Worm (Caenorhabditis elegans) whole organism, mixed stage, embryonic: Measurements from ENCODE around the gene nhr-11.

Experiments used
- M03D4.4 ChIP-seq: sonication (generic microtip); optimal IDR thresholded peaks from 2 replicates; lab custom pipeline; 2017; ENCODE audit warnings: mild to moderate bottlenecking, missing genetic modification characterization, missing compliant biosample characterization
- blmp-1 ChIP-seq: fragments of 150-350 bp; optimal IDR thresholded peaks from 2 replicates; lab custom pipeline; 2014; ENCODE audit warnings: missing biosample characterization, missing genetic modification characterization
- ceh-39 ChIP-seq: fragments of 150-350 bp; optimal IDR thresholded peaks from 2 replicates; lab custom pipeline; 2014; ENCODE audit warnings: missing biosample characterization, missing genetic modification characterization
- ceh-43 ChIP-seq: fragments of 200-800 bp; sonication (Bioruptor generic); optimal IDR thresholded peaks from 2 replicates; lab custom pipeline; 2018; ENCODE audit warnings: mild to moderate bottlenecking, missing genetic modification characterization, moderate library complexity, missing compliant biosample characterization
- ceh-83 ChIP-seq: fragments of 200-800 bp; sonication (Bioruptor generic); optimal IDR thresholded peaks from 2 replicates; lab custom pipeline; 2018; ENCODE audit warnings: mild to moderate bottlenecking, missing genetic modification characterization, missing compliant biosample characterization
- ces-1 ChIP-seq: fragments of 150-350 bp; optimal IDR thresholded peaks from 2 replicates; lab custom pipeline; 2014; ENCODE audit warnings: missing biosample characterization, missing genetic modification reagents, missing genetic modification characterization
- cnd-1 ChIP-seq: fragments of 200-800 bp; sonication (Bioruptor generic); optimal IDR thresholded peaks from 2 replicates; lab custom pipeline; 2018; ENCODE audit warnings: mild to moderate bottlenecking, missing genetic modification characterization, missing compliant biosample characterization
- drap-1 ChIP-seq: fragments of 200-800 bp; sonication (Bioruptor generic); optimal IDR thresholded peaks from 3 replicates; lab custom pipeline; 2018; ENCODE audit warnings: mild to moderate bottlenecking, missing genetic modification characterization, missing compliant biosample characterization
- elt-1 ChIP-seq: sonication (generic microtip); optimal IDR thresholded peaks from 2 replicates; lab custom pipeline; 2017; ENCODE audit warnings: missing genetic modification characterization, mild to moderate bottlenecking, missing compliant biosample characterization, antibody characterized with exemption, moderate library complexity, borderline replicate concordance; ENCODE audit not compliant: insufficient read depth
- elt-3 ChIP-seq: fragments of 150-350 bp; optimal IDR thresholded peaks from 2 replicates; lab custom pipeline; 2014; ENCODE audit warnings: missing biosample characterization, missing genetic modification characterization
- flh-1 ChIP-seq: fragments of 200-800 bp; sonication (Bioruptor generic); optimal IDR thresholded peaks from 2 replicates; lab custom pipeline; 2018; ENCODE audit warnings: mild to moderate bottlenecking, missing genetic modification characterization, moderate library complexity, missing compliant biosample characterization
- ham-2 ChIP-seq: fragments of 200-800 bp; sonication (Bioruptor generic); optimal IDR thresholded peaks from 2 replicates; lab custom pipeline; 2018; ENCODE audit warnings: mild to moderate bottlenecking, missing genetic modification characterization, missing compliant biosample characterization
- hlh-1 ChIP-seq: fragments of 150-350 bp; optimal IDR thresholded peaks from 2 replicates; lab custom pipeline; 2014; ENCODE audit warnings: missing biosample characterization, missing genetic modification reagents, missing genetic modification characterization
- lin-13 ChIP-seq: fragments of 150-350 bp; optimal IDR thresholded peaks from 2 replicates; lab custom pipeline; 2014; ENCODE audit warnings: missing biosample characterization, missing genetic modification characterization
- lin-32 ChIP-seq: fragments of 200-800 bp; sonication (Bioruptor generic); optimal IDR thresholded peaks from 2 replicates; lab custom pipeline; 2018; ENCODE audit warnings: mild to moderate bottlenecking, missing genetic modification characterization, missing compliant biosample characterization
- lsy-2 ChIP-seq: fragments of 150-350 bp; optimal IDR thresholded peaks from 2 replicates; lab custom pipeline; 2014; ENCODE audit warnings: missing biosample characterization, missing genetic modification characterization
- mab-5 ChIP-seq: fragments of 150-350 bp; optimal IDR thresholded peaks from 2 replicates; lab custom pipeline; 2014; ENCODE audit warnings: missing biosample characterization, missing genetic modification characterization
- mep-1 ChIP-seq: fragments of 150-350 bp; optimal IDR thresholded peaks from 2 replicates; lab custom pipeline; 2017; ENCODE audit warnings: missing biosample characterization, missing genetic modification reagents, missing genetic modification characterization, inconsistent platforms
- mls-2 ChIP-seq: sonication (generic microtip); optimal IDR thresholded peaks from 2 replicates; lab custom pipeline; 2016; ENCODE audit warnings: mild to moderate bottlenecking, missing genetic modification characterization, moderate library complexity, missing compliant biosample characterization
- nhr-12 ChIP-seq: fragments of 150-350 bp; optimal IDR thresholded peaks from 2 replicates; lab custom pipeline; 2014; ENCODE audit warnings: missing biosample characterization, missing genetic modification characterization
- nhr-2 ChIP-seq: fragments of 150-350 bp; optimal IDR thresholded peaks from 2 replicates; lab custom pipeline; 2014; ENCODE audit warnings: missing biosample characterization, missing genetic modification characterization
- nhr-237 ChIP-seq: fragments of 150-350 bp; optimal IDR thresholded peaks from 2 replicates; lab custom pipeline; 2014; ENCODE audit warnings: missing biosample characterization, missing genetic modification characterization
- nhr-28 ChIP-seq: fragments of 150-350 bp; optimal IDR thresholded peaks from 2 replicates; lab custom pipeline; 2014; ENCODE audit warnings: missing biosample characterization, missing genetic modification characterization
- nhr-76 ChIP-seq: sonication (generic microtip); optimal IDR thresholded peaks from 2 replicates; lab custom pipeline; 2017; ENCODE audit warnings: missing biosample characterization, missing genetic modification characterization
- pha-4 ChIP-seq: fragments of 150-350 bp; optimal IDR thresholded peaks from 2 replicates; lab custom pipeline; 2018; ENCODE audit warnings: missing biosample characterization, missing genetic modification reagents, missing genetic modification characterization
- sem-2 ChIP-seq: fragments of 200-800 bp; sonication (Bioruptor generic); optimal IDR thresholded peaks from 2 replicates; lab custom pipeline; 2018; ENCODE audit warnings: mild to moderate bottlenecking, missing genetic modification characterization, missing compliant biosample characterization
- snpc-4 ChIP-seq: fragments of 150-350 bp; optimal IDR thresholded peaks from 2 replicates; lab custom pipeline; 2014; ENCODE audit warnings: missing biosample characterization, missing genetic modification characterization
- sptf-1 ChIP-seq: sonication (generic microtip); optimal IDR thresholded peaks from 2 replicates; lab custom pipeline; 2017; ENCODE audit warnings: mild to moderate bottlenecking, missing genetic modification characterization, moderate library complexity, missing compliant biosample characterization
- tbx-8 ChIP-seq: fragments of 200-800 bp; sonication (Bioruptor generic); optimal IDR thresholded peaks from 2 replicates; lab custom pipeline; 2018; ENCODE audit warnings: mild to moderate bottlenecking, missing genetic modification characterization, moderate library complexity, missing compliant biosample characterization
- unc-120 ChIP-seq: sonication (generic microtip); optimal IDR thresholded peaks from 2 replicates; lab custom pipeline; 2017; ENCODE audit warnings: missing genetic modification characterization, missing compliant biosample characterization; ENCODE audit not compliant: poor library complexity, severe bottlenecking
- unc-39 ChIP-seq: fragments of 150-350 bp; optimal IDR thresholded peaks from 2 replicates; lab custom pipeline; 2014; ENCODE audit warnings: missing biosample characterization, missing genetic modification characterization
- unc-62 ChIP-seq: fragments of 150-350 bp; optimal IDR thresholded peaks from 2 replicates; lab custom pipeline; 2014; ENCODE audit warnings: missing biosample characterization, missing genetic modification reagents, missing genetic modification characterization
- zip-8 ChIP-seq: fragments of 150-350 bp; optimal IDR thresholded peaks from 2 replicates; lab custom pipeline; 2014; ENCODE audit warnings: missing biosample characterization, missing genetic modification characterization
- ztf-11 ChIP-seq: fragments of 150-350 bp; optimal IDR thresholded peaks from 2 replicates; lab custom pipeline; 2014; ENCODE audit warnings: missing biosample characterization, missing genetic modification characterization

nhr-11 gene

DNA sequence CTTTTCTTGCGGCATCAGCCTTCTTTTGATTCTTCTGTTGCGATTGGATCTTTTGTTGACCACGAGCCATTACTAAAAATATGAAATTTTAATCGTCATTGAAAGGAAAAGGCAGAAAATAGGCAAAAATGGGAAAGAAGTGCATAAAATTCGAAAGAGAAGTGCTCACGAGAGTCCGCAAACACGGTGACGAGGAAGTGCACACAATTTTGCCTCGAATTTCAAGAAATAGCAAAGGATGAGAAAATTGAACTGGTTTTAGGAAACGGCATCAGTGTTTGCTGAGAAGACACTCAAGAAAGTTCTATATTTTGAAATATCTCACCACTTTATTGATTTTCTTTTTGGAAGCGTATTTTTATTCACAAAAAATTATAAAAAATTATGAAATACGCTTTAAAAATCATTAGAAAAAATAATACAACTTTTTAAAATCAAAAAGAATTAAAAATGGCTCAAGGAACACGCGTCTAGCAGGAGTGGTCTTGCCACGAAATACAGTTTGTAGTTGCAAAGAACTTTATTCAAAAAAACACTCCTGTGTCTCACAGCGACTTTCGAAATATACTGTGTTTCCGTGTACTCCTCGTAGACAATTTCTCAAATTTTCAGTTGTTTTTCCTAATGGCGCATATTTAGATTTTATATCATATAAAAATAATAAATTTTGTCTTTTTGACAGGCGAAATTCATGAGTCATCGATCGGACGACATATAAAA is 26.5 kb downstream of the nhr-11 start, which contains the start of the genes znf-706 and cpna-3:
TSS of gene znf-706 (minus strand) at position 72 of the 720 bp plus-strand sequence.
TSS of gene cpna-3 (plus strand) at position 683 of the 720 bp plus-strand sequence.
- no peak for TF ChIP-seq cnd-1 (tag; lab: Kevin White, UChicago)
- TF ChIP-seq drap-1 = no peak
- no peak for TF ChIP-seq unc-39
- peak; percentile 7 for TF ChIP-seq ces-1
- TF ChIP-seq lin-32 = no peak
- no peak for TF ChIP-seq elt-1
- TF ChIP-seq snpc-4 (tag; lab: Kevin White, UChicago) = no peak
- no peak for TF ChIP-seq sptf-1
- TF ChIP-seq ceh-43 = no peak
- TF ChIP-seq blmp-1 (tag; lab: Kevin White, UChicago) = no peak
- TF ChIP-seq zip-8 (tag; lab: Kevin White, UChicago) = no peak
- no peak for TF ChIP-seq nhr-2 (tag; lab: Kevin White, UChicago)
- no peak for TF ChIP-seq nhr-12 (tag; lab: Kevin White, UChicago)
- TF ChIP-seq ceh-83 = no peak
- TF ChIP-seq mls-2 (tag; lab: Kevin White, UChicago) = no peak
- no peak for TF ChIP-seq nhr-76 (tag; lab: Kevin White, UChicago)
- peak; percentile 3 for TF ChIP-seq hlh-1 (tag; lab: Kevin White, UChicago)
- TF ChIP-seq elt-3 = no peak
- no peak for TF ChIP-seq sem-2 (GFP tag; lab: Kevin White, UChicago)
- TF ChIP-seq unc-120 = peak; percentile 4
- TF ChIP-seq ham-2 = no peak
- TF ChIP-seq tbx-8 (GFP tag; lab: Kevin White, UChicago) = no peak
- TF ChIP-seq unc-62 (GFP tag; lab: Kevin White, UChicago) = no peak
- no peak for TF ChIP-seq pha-4 (tag; lab: Kevin White, UChicago)

DNA sequence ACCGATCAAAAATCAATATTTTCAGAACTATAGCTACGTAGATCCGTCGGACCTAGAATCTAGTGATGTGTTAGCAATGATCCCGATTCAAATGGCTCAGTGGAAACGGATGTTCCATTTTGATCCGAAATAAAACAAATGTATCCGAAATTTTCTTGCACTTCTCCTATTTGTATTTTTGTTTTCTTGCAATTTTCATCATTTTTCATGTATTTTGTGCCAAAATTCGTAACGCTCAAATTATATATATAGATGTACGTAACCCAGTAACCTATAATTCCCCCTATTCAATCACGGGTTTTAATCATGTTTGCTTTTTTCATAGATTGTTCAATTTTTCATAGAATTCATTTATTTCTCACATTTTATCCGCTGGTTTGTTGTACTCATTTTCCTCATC is 29.1 kb downstream of the nhr-11 start, which contains the start of gene gldi-10:
TSS of gene gldi-10 (plus strand) at position 301 of the 400 bp plus-strand sequence.
- TF ChIP-seq hlh-1 (tag; lab: Kevin White, UChicago) (no peak), blmp-1 (tag; lab: Kevin White, UChicago) (no peak), elt-1 (no peak), sptf-1 (no peak)

- TF ChIP-seq nhr-28 (tag; lab: Kevin White, UChicago) (no peak), elt-1 (no peak), nhr-2 (tag; lab: Kevin White, UChicago) (no peak), nhr-12 (tag; lab: Kevin White, UChicago) (no peak), snpc-4 (tag; lab: Kevin White, UChicago) (no peak), hlh-1 (tag; lab: Kevin White, UChicago) (no peak), M03D4.4 (tag; lab: Kevin White, UChicago) (no peak), nhr-76 (tag; lab: Kevin White, UChicago) (no peak), ztf-11 (tag; lab: Kevin White, UChicago) (no peak), mep-1 (tag; lab: Kevin White, UChicago) (no peak)
- TF ChIP-seq, all 35 proteins: peak for 0
Observed at ce11 chrIV:9100835-9101234, 31.0 kb downstream of the nhr-11 start.

ce11 chrIV:9104071-9105016 is 34.5 kb downstream of the nhr-11 start, which contains the start of the genes C01F6.14 and fem-3:
TSS of gene C01F6.14 (minus strand) at chrIV:9104121.
TSS of gene fem-3 (plus strand) at chrIV:9104966.
- TF ChIP-seq mab-5 (tag; lab: Kevin White, UChicago) (peak; percentile 6), blmp-1 (tag; lab: Kevin White, UChicago) (no peak), ceh-43 (no peak)

DNA sequence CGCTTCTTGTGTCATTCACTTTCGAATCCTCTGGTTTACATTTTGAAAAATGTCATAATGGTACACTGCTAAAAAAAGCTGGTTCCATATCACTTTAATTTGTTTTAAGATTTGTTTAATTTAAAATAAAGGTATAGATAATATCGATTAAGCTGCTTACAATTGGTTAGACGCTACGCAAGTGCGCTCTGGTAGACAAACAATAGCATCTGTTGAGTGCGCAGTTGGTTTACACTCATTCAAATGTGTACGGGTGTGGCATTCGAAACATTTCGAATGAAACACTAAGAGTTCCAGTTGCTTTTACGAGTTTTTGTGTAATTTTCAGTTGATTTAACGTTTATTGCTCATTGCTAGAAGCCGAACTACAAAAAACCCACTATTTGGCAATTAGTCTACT is 37.7 kb downstream of the nhr-11 start:
- TF ChIP-seq nhr-76 (tag; lab: Kevin White, UChicago) (no peak), pha-4 (tag; lab: Kevin White, UChicago) (peak; percentile 77), lin-13 (peak; percentile 32), ham-2 (peak; percentile 80), elt-3 (no peak), nhr-2 (tag; lab: Kevin White, UChicago) (no peak), cnd-1 (tag; lab: Kevin White, UChicago) (peak; percentile 17), nhr-12 (tag; lab: Kevin White, UChicago) (no peak), ztf-11 (tag; lab: Kevin White, UChicago) (no peak), lsy-2 (tag; lab: Kevin White, UChicago) (peak; percentile 24), unc-120 (peak; percentile 27), sem-2 (GFP tag; lab: Kevin White, UChicago) (no peak), unc-39 (no peak), hlh-1 (tag; lab: Kevin White, UChicago) (peak; percentile 100), ces-1 (peak; percentile 52), mab-5 (tag; lab: Kevin White, UChicago) (no peak), unc-62 (GFP tag; lab: Kevin White, UChicago) (peak; percentile 4), zip-8 (tag; lab: Kevin White, UChicago) (no peak), nhr-237 (tag; lab: Kevin White, UChicago) (peak; percentile 48), mep-1 (tag; lab: Kevin White, UChicago) (peak; percentile 83), ceh-39 (tag; lab: Kevin White, UChicago) (peak; percentile 50), lin-32 (peak; percentile 46), flh-1 (no peak)
